Fruit fly (Drosophila melanogaster) whole organism, embryonic: Measurements from ENCODE around the gene Hr4.

Experiments
- Abd-B ChIP-seq: fragments of 200-800 bp; sonication (Bioruptor generic); optimal IDR thresholded peaks from 2 replicates; lab custom pipeline; 2018; ENCODE audit warnings: missing biosample characterization, mild to moderate bottlenecking, missing genetic modification characterization, moderate library complexity
- Ada2b ChIP-seq: fragments of 200-800 bp; sonication (Bioruptor generic); IDR thresholded peaks from 2 replicates; pipeline ENCODE4 v1.3.6; 2022; ENCODE audit warnings: missing biosample characterization, missing genetic modification characterization
- CG10366 ChIP-seq: fragments of 200-800 bp; sonication (Bioruptor generic); IDR thresholded peaks from 2 replicates; pipeline ENCODE4 v1.3.6; 2022; ENCODE audit warnings: missing biosample characterization, missing genetic modification characterization
- CG10543 ChIP-seq: fragments of 200-800 bp; sonication (Bioruptor generic); optimal IDR thresholded peaks from 3 replicates; lab custom pipeline; 2017; ENCODE audit warnings: missing biosample characterization, mild to moderate bottlenecking, missing genetic modification characterization, moderate library complexity
- CG11560 ChIP-seq: fragments of 200-800 bp; sonication (Bioruptor generic); IDR thresholded peaks from 3 replicates; pipeline ENCODE4 v1.3.6; 2022; ENCODE audit warnings: missing biosample characterization, missing genetic modification characterization
- CG15601 ChIP-seq: fragments of 200-800 bp; sonication (Bioruptor generic); optimal IDR thresholded peaks from 3 replicates; lab custom pipeline; 2019; ENCODE audit warnings: missing biosample characterization, mild to moderate bottlenecking, missing genetic modification characterization, moderate library complexity
- CG16813 ChIP-seq: fragments of 200-800 bp; sonication (Bioruptor generic); IDR thresholded peaks from 3 replicates; pipeline ENCODE4 v1.3.6; 2022; ENCODE audit warnings: missing biosample characterization, missing genetic modification characterization; ENCODE audit not compliant: partially characterized antibody
- CG16863 ChIP-seq: fragments of 200-800 bp; sonication (Bioruptor generic); optimal IDR thresholded peaks from 3 replicates; lab custom pipeline; 2016; ENCODE audit warnings: missing biosample characterization, missing genetic modification characterization
- CG3726 ChIP-seq: fragments of 200-800 bp; sonication (Bioruptor generic); IDR thresholded peaks from 3 replicates; pipeline ENCODE4, ENCODE4 v1.3.6; 2022; ENCODE audit warnings: missing biosample characterization, missing genetic modification characterization
- CG3995 ChIP-seq: fragments of 200-800 bp; sonication (Bioruptor generic); optimal IDR thresholded peaks from 3 replicates; lab custom pipeline; 2016; ENCODE audit warnings: missing biosample characterization, missing genetic modification characterization
- CG4360 ChIP-seq: fragments of 200-800 bp; sonication (Bioruptor generic); IDR thresholded peaks from 2 replicates; pipeline ENCODE4 v1.3.6; 2022; ENCODE audit warnings: missing biosample characterization, missing genetic modification characterization
- CG6254 ChIP-seq: fragments of 200-800 bp; sonication (Bioruptor generic); optimal IDR thresholded peaks from 3 replicates; lab custom pipeline; 2017; ENCODE audit warnings: mild to moderate bottlenecking, missing biosample characterization, missing genetic modification reagents, missing genetic modification characterization
- CG8478 ChIP-seq: fragments of >200 bp; optimal IDR thresholded peaks from 2 replicates; lab custom pipeline; 2018
- CG8924 ChIP-seq: fragments of 200-800 bp; optimal IDR thresholded peaks from 3 replicates; lab custom pipeline; 2019; ENCODE audit warnings: missing biosample characterization, mild to moderate bottlenecking, missing genetic modification characterization, moderate library complexity
- D19A ChIP-seq: fragments of 200-800 bp; optimal IDR thresholded peaks from 3 replicates; lab custom pipeline; 2019; ENCODE audit warnings: missing biosample characterization, mild to moderate bottlenecking, missing genetic modification characterization, moderate library complexity
- Dad ChIP-seq: fragments of 200-800 bp; sonication (Bioruptor generic); optimal IDR thresholded peaks from 3 replicates; lab custom pipeline; 2016; ENCODE audit warnings: missing biosample characterization, missing genetic modification characterization
- Drgx ChIP-seq: fragments of 200-800 bp; sonication (Bioruptor generic); IDR thresholded peaks from 2 replicates; pipeline ENCODE4 v1.3.6; 2022; ENCODE audit warnings: missing biosample characterization, missing genetic modification characterization
- Eip74EF ChIP-seq, 2 experiments: fragments of 200-800 bp in 1 of 2; fragments of >200 bp in 1 of 2; sonication (Bioruptor generic) in 1 of 2; optimal IDR thresholded peaks; 2 replicates each; lab custom pipeline; 2017 to 2019; ENCODE audit warnings: missing biosample characterization in 2 of 2, missing genetic modification characterization in 2 of 2, mild to moderate bottlenecking in 1 of 2, moderate library complexity in 1 of 2
- Hand ChIP-seq: fragments of 200-800 bp; sonication (Bioruptor generic); optimal IDR thresholded peaks from 2 replicates; lab custom pipeline; 2017; ENCODE audit warnings: mild to moderate bottlenecking, missing biosample characterization, missing genetic modification reagents, missing genetic modification characterization
- Hr78 ChIP-seq, 2 experiments: fragments of 200-800 bp in 1 of 2; fragments of >200 bp in 1 of 2; sonication (Bioruptor generic) in 1 of 2; optimal IDR thresholded peaks; 2 replicates each; lab custom pipeline; 2017 to 2019; ENCODE audit warnings: missing biosample characterization in 2 of 2, missing genetic modification characterization in 2 of 2, mild to moderate bottlenecking in 1 of 2, moderate library complexity in 1 of 2
- Nf-YB ChIP-seq: fragments of 200-800 bp; sonication (Bioruptor generic); optimal IDR thresholded peaks from 3 replicates; lab custom pipeline; 2019; ENCODE audit warnings: missing biosample characterization, mild to moderate bottlenecking, missing genetic modification characterization, moderate library complexity
- Nf-YC ChIP-seq: fragments of 200-800 bp; optimal IDR thresholded peaks from 3 replicates; lab custom pipeline; 2019; ENCODE audit warnings: missing biosample characterization, mild to moderate bottlenecking, missing genetic modification characterization, moderate library complexity
- Spps ChIP-seq: fragments of 200-800 bp; sonication (Bioruptor generic); optimal IDR thresholded peaks from 2 replicates; lab custom pipeline; 2018; ENCODE audit warnings: missing biosample characterization, mild to moderate bottlenecking, missing genetic modification characterization
- Tbp ChIP-seq: fragments of >200 bp; optimal IDR thresholded peaks from 2 replicates; lab custom pipeline; 2018; ENCODE audit warnings: missing biosample characterization, missing genetic modification characterization
- abd-A ChIP-seq: fragments of 200-800 bp; sonication (Bioruptor generic); optimal IDR thresholded peaks from 3 replicates; lab custom pipeline; 2019; ENCODE audit warnings: missing biosample characterization, mild to moderate bottlenecking, missing genetic modification characterization, moderate library complexity
- amos ChIP-seq: fragments of 200-800 bp; sonication (Bioruptor generic); IDR thresholded peaks from 2 replicates; pipeline ENCODE4 v1.3.6; 2022; ENCODE audit warnings: missing biosample characterization, missing genetic modification characterization; ENCODE audit not compliant: partially characterized antibody
- ato ChIP-seq: fragments of 200-800 bp; sonication (Bioruptor generic); IDR thresholded peaks from 2 replicates; pipeline ENCODE4 v1.3.6; 2022; ENCODE audit warnings: missing biosample characterization, missing genetic modification characterization; ENCODE audit not compliant: partially characterized antibody
- bowl ChIP-seq: fragments of 200-800 bp; sonication (Bioruptor generic); IDR thresholded peaks from 2 replicates; pipeline ENCODE4 v1.3.6; 2022; ENCODE audit warnings: missing biosample characterization, missing genetic modification characterization
- cg ChIP-seq: fragments of 200-800 bp; sonication (Bioruptor generic); optimal IDR thresholded peaks from 3 replicates; lab custom pipeline; 2019; ENCODE audit warnings: missing biosample characterization, mild to moderate bottlenecking, missing genetic modification characterization, moderate library complexity
- ci ChIP-seq: fragments of 200-800 bp; sonication (Bioruptor generic); IDR thresholded peaks from 3 replicates; pipeline ENCODE4 v1.3.6; 2022; ENCODE audit warnings: missing biosample characterization, missing genetic modification characterization
- dm ChIP-seq: fragments of 200-800 bp; sonication (Bioruptor generic); optimal IDR thresholded peaks from 3 replicates; lab custom pipeline; 2016; ENCODE audit warnings: missing biosample characterization, missing genetic modification characterization
- ftz-f1 ChIP-seq: fragments of 200-800 bp; sonication (Bioruptor generic); optimal IDR thresholded peaks from 2 replicates; lab custom pipeline; 2016; ENCODE audit warnings: missing biosample characterization, missing genetic modification characterization
- hbn ChIP-seq: fragments of 200-800 bp; sonication (Bioruptor generic); IDR thresholded peaks from 2 replicates; pipeline ENCODE4 v1.3.6; 2022; ENCODE audit warnings: missing biosample characterization, missing genetic modification characterization; ENCODE audit not compliant: partially characterized antibody
- hth ChIP-seq: fragments of >200 bp; optimal IDR thresholded peaks from 2 replicates; lab custom pipeline; 2017; ENCODE audit warnings: inconsistent platforms
- kni ChIP-seq: fragments of 200-800 bp; sonication (Bioruptor generic); optimal IDR thresholded peaks from 3 replicates; lab custom pipeline; 2017; ENCODE audit warnings: mild to moderate bottlenecking, missing biosample characterization, missing genetic modification reagents, missing genetic modification characterization
- lilli ChIP-seq: fragments of 200-800 bp; sonication (Bioruptor generic); optimal IDR thresholded peaks from 3 replicates; lab custom pipeline; 2016; ENCODE audit warnings: missing biosample characterization, missing genetic modification characterization
- luna ChIP-seq: fragments of 200-800 bp; sonication (Bioruptor generic); optimal IDR thresholded peaks from 2 replicates; lab custom pipeline; 2016; ENCODE audit warnings: missing biosample characterization, missing genetic modification characterization
- mirr ChIP-seq: fragments of 200-800 bp; sonication (Bioruptor generic); optimal IDR thresholded peaks from 3 replicates; lab custom pipeline; 2018; ENCODE audit warnings: missing biosample characterization, mild to moderate bottlenecking, missing genetic modification characterization
- sens ChIP-seq: fragments of 200-800 bp; sonication (Bioruptor generic); peaks from one replicate; lab custom pipeline; 2016; ENCODE audit warnings: missing biosample characterization, missing genetic modification characterization
- sisA ChIP-seq: fragments of 200-800 bp; sonication (Bioruptor generic); IDR thresholded peaks from 2 replicates; pipeline ENCODE4 v1.3.6; 2022; ENCODE audit warnings: missing biosample characterization, missing genetic modification characterization
- slbo ChIP-seq: fragments of 200-800 bp; sonication (Bioruptor generic); IDR thresholded peaks from 2 replicates; pipeline ENCODE4 v1.3.6; 2022; ENCODE audit warnings: missing biosample characterization, missing genetic modification characterization
- sna ChIP-seq: fragments of 200-800 bp; sonication (Bioruptor generic); IDR thresholded peaks from 2 replicates; pipeline ENCODE4 v1.3.6; 2022; ENCODE audit warnings: missing biosample characterization, missing genetic modification characterization; ENCODE audit not compliant: partially characterized antibody

The Hr4 gene

DNA sequence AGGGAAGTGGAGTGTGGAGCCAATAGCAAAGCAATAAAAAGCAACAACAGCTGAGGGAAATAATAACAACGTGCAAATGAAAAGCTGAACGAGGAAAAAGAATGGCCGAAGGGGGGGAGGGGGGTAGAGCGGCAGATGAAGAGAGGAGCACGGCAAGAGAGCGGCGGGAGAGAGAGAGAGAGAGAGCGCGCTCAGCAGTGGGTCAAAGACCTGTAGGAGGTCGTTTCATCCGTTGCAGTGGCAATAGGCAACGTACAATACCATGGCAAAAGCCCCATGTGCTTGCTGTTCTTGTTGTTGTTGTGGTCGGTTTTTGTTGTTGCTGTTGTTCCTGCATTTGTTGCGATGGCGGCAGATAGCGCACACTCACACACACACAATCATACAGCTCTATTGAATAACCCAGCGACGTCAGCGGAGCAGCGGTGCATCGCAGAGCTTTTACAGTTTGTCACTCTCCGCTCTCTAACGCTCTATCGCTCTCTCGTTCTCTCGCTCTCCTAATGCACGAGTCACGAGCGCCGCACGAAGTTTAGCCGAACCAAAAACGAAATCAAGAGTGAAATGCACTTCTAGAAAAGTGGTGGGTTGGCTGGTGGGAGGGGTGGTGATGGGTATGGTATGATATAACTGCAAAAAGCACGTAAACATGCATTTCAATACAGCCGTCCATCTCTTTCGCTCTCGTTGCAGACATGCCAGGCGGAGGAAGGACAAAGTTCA, 34.3 kb downstream of the Hr4 start (continued):
- TF ChIP-seq Nf-YB (peak; percentile 70), Eip74EF (GFP tag; optimal IDR thresholded peaks at IDR 0.05; lab: Kevin White, UChicago) (peak in 1 of 2 experiments; percentile 14), ci (peak; percentile 39; the same call in 2 of the 3 replicates), abd-A (tag; lab: Kevin White, UChicago) (peak; percentile 38), sens (GFP tag; lab: Kevin White, UChicago) (peak; percentile 75), cg (GFP tag; lab: Kevin White, UChicago) (peak; percentile 86), CG15601 (tag; lab: Kevin White, UChicago) (no peak), Tbp (GFP tag; lab: Kevin White, UChicago) (no peak), CG8924 (tag; lab: Kevin White, UChicago) (no peak), CG11560 (no peak), CG4360 (GFP tag; lab: Robert Waterston, UW) (peak; percentile 89), Dad (GFP tag; lab: Kevin White, UChicago) (no peak), Hand (GFP tag; lab: Kevin White, UChicago) (no peak), CG8478 (no peak), CG3995 (GFP tag; lab: Kevin White, UChicago) (no peak), ato (no peak), sna (GFP tag; lab: Robert Waterston, UW) (0 out of 2 replicates have a peak, but pooled peaks have one; percentile 26), CG10543 (GFP tag; lab: Kevin White, UChicago) (peak; percentile 24), kni (GFP tag; lab: Kevin White, UChicago) (peak; percentile 70), hbn (no peak), hth (lab: Kevin White, UChicago) (no peak), Nf-YC (tag; lab: Kevin White, UChicago) (peak; percentile 61), Hr78 (GFP tag; optimal IDR thresholded peaks at IDR 0.05; lab: Kevin White, UChicago) (peak in 1 of 2 experiments; percentile 91), dm (peak; percentile 23)

DNA sequence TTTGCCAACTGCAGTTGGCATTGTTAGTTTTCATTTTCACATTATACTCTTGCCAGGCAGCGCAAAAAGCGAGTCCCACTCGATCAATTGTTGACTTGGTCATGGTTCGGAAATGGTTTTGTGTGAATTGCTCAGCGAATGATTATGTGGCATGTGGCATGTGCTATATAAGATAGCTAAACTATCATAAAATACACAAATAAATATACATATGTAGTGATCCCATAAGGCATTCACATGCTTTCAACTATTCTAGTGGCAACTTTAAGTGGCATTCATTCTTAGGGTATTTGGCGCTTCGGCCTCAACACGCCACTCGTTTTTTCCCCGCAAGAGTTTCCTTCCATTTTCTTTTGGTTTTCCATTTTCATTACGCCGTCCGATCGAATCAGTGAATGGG, 37.3 kb downstream of the Hr4 start:
- TF ChIP-seq lilli (no peak), CG16863 (GFP tag; lab: Kevin White, UChicago) (no peak), CG16813 (GFP tag; lab: Robert Waterston, UW) (no peak), mirr (GFP tag; lab: Kevin White, UChicago) (no peak), CG3726 (no peak), Abd-B (GFP tag; lab: Kevin White, UChicago) (no peak), CG6254 (GFP tag; lab: Kevin White, UChicago) (no peak), sisA (GFP tag; lab: Robert Waterston, UW) (no peak), Spps (tag; lab: Kevin White, UChicago) (no peak), slbo (GFP tag; lab: Robert Waterston, UW) (no peak), luna (GFP tag; lab: Kevin White, UChicago) (no peak), amos (GFP tag; lab: Robert Waterston, UW) (no peak), ftz-f1 (GFP tag; lab: Kevin White, UChicago) (no peak), bowl (GFP tag; lab: Robert Waterston, UW) (no peak), D19A (tag; lab: Kevin White, UChicago) (peak; percentile 29), Drgx (GFP tag; lab: Robert Waterston, UW) (peak; percentile 57), CG10366 (no peak), Ada2b (no peak)
